Worm (Caenorhabditis elegans) whole organism, L1 larva: ENCODE data around the gene gcy-33.

Source experiments
- C04F5.9 ChIP-seq: sonication (generic microtip); optimal IDR thresholded peaks from 2 replicates; lab custom pipeline; 2016; ENCODE audit warnings: missing genetic modification characterization, missing compliant biosample characterization
- C16A3.4 ChIP-seq: fragments of 150-350 bp; optimal IDR thresholded peaks from 2 replicates; lab custom pipeline; 2014; ENCODE audit warnings: missing biosample characterization, missing genetic modification characterization
- C34B4.2 ChIP-seq: sonication (generic microtip); optimal IDR thresholded peaks from 2 replicates; lab custom pipeline; 2017; ENCODE audit warnings: mild to moderate bottlenecking, missing genetic modification characterization, missing compliant biosample characterization
- F16B12.6 ChIP-seq: fragments of 150-350 bp; optimal IDR thresholded peaks from 2 replicates; lab custom pipeline; 2014; ENCODE audit warnings: missing biosample characterization, missing genetic modification characterization
- Y116A8C.19 ChIP-seq: sonication (generic microtip); optimal IDR thresholded peaks from 2 replicates; lab custom pipeline; 2016; ENCODE audit warnings: missing compliant biosample characterization, missing genetic modification characterization, borderline replicate concordance
- alr-1 ChIP-seq: fragments of 200-800 bp; sonication (Bioruptor generic); optimal IDR thresholded peaks from 2 replicates; lab custom pipeline; 2018; ENCODE audit warnings: borderline replicate concordance, mild to moderate bottlenecking, missing genetic modification characterization, missing compliant biosample characterization
- aly-2 ChIP-seq: fragments of 150-350 bp; optimal IDR thresholded peaks from 2 replicates; lab custom pipeline; 2014; ENCODE audit warnings: missing biosample characterization, missing genetic modification characterization
- ama-1 ChIP-seq: fragments of 150-350 bp; optimal IDR thresholded peaks from 2 replicates; lab custom pipeline; 2014
- blmp-1 ChIP-seq: fragments of 150-350 bp; optimal IDR thresholded peaks from 2 replicates; lab custom pipeline; 2014; ENCODE audit warnings: missing biosample characterization, missing genetic modification characterization
- ceh-63 ChIP-seq: fragments of 200-800 bp; sonication (Bioruptor generic); optimal IDR thresholded peaks from 2 replicates; lab custom pipeline; 2018; ENCODE audit warnings: mild to moderate bottlenecking, missing genetic modification characterization, missing compliant biosample characterization
- ceh-8 ChIP-seq: fragments of 200-800 bp; sonication (Bioruptor generic); optimal IDR thresholded peaks from 2 replicates; lab custom pipeline; 2018; ENCODE audit warnings: mild to moderate bottlenecking, missing genetic modification characterization, moderate library complexity, missing compliant biosample characterization
- ceh-88 ChIP-seq: fragments of 200-800 bp; sonication (Bioruptor generic); IDR thresholded peaks from 2 replicates; pipeline ENCODE4 v1.3.6; 2022; ENCODE audit warnings: missing genetic modification characterization, missing compliant biosample characterization
- dpl-1 ChIP-seq, 3 experiments: fragments of 150-350 bp in 2 of 3; sonication (generic microtip) in 1 of 3; optimal IDR thresholded peaks; 2 replicates each; lab custom pipeline; 2014 to 2017; ENCODE audit warnings: missing biosample characterization in 3 of 3, missing genetic modification characterization in 3 of 3, missing genetic modification reagents in 3 of 3
- dsc-1 ChIP-seq: sonication (generic microtip); optimal IDR thresholded peaks from 2 replicates; lab custom pipeline; 2016; ENCODE audit warnings: mild to moderate bottlenecking, missing genetic modification characterization, missing compliant biosample characterization
- efl-1 ChIP-seq, 4 experiments: fragments of 150-350 bp; optimal IDR thresholded peaks in 3 of 4; peaks in 1 of 4; 1 replicate in 1 of 4; 2 replicates in 3 of 4; lab custom pipeline; 2014; ENCODE audit warnings: missing biosample characterization in 2 of 4, missing genetic modification characterization in 2 of 4, missing genetic modification reagents in 2 of 4
- elt-2 ChIP-seq: sonication (generic microtip); optimal IDR thresholded peaks from 2 replicates; lab custom pipeline; 2016; ENCODE audit warnings: missing genetic modification characterization, mild to moderate bottlenecking, inconsistent platforms, missing compliant biosample characterization, missing genetic modification reagents
- elt-3 ChIP-seq, 6 experiments: fragments of 150-350 bp in 1 of 6; sonication (generic microtip); optimal IDR thresholded peaks; 2 replicates each; lab custom pipeline; 2017 to 2018; ENCODE audit warnings: missing biosample characterization in 6 of 6, missing genetic modification characterization in 6 of 6, inconsistent platforms in 1 of 6
- fkh-10 ChIP-seq: sonication (generic microtip); optimal IDR thresholded peaks from 2 replicates; lab custom pipeline; 2017; ENCODE audit warnings: missing biosample characterization, missing genetic modification reagents, missing genetic modification characterization
- fkh-8 ChIP-seq: sonication (generic microtip); optimal IDR thresholded peaks from 2 replicates; lab custom pipeline; 2016; ENCODE audit warnings: mild to moderate bottlenecking, missing genetic modification characterization, missing compliant biosample characterization
- fos-1 ChIP-seq: fragments of 150-350 bp; optimal IDR thresholded peaks from 2 replicates; lab custom pipeline; 2014; ENCODE audit warnings: missing biosample characterization, missing genetic modification characterization
- irx-1 ChIP-seq: sonication (generic microtip); optimal IDR thresholded peaks from 2 replicates; lab custom pipeline; 2016; ENCODE audit warnings: missing genetic modification characterization, missing compliant biosample characterization
- isw-1 ChIP-seq: fragments of 200-800 bp; sonication (Bioruptor generic); IDR thresholded peaks from 2 replicates; pipeline ENCODE4 v1.3.6; 2022; ENCODE audit warnings: missing genetic modification characterization, missing compliant biosample characterization
- jun-1 ChIP-seq: fragments of 150-350 bp; optimal IDR thresholded peaks from 2 replicates; lab custom pipeline; 2014; ENCODE audit warnings: missing biosample characterization, missing genetic modification reagents, missing genetic modification characterization
- lin-14 ChIP-seq: fragments of 200-800 bp; sonication (Bioruptor generic); optimal IDR thresholded peaks from 2 replicates; lab custom pipeline; 2018; ENCODE audit warnings: mild to moderate bottlenecking, missing genetic modification characterization, moderate library complexity, missing compliant biosample characterization
- lin-15B ChIP-seq: fragments of 150-350 bp; sonication (generic microtip); optimal IDR thresholded peaks from 3 replicates; lab custom pipeline; 2014; ENCODE audit warnings: missing biosample characterization, missing genetic modification characterization
- lin-35 ChIP-seq, 2 experiments: fragments of 150-350 bp; optimal IDR thresholded peaks; 2 replicates each; lab custom pipeline; 2014; ENCODE audit warnings: missing biosample characterization in 2 of 2, missing genetic modification characterization in 2 of 2, missing genetic modification reagents in 2 of 2
- lir-3 ChIP-seq: sonication (generic microtip); optimal IDR thresholded peaks from 2 replicates; lab custom pipeline; 2016; ENCODE audit warnings: mild to moderate bottlenecking, missing genetic modification characterization, moderate library complexity, missing compliant biosample characterization; ENCODE audit not compliant: poor library complexity
- lsy-2 ChIP-seq, 2 experiments: fragments of 150-350 bp; optimal IDR thresholded peaks; 2 replicates each; lab custom pipeline; 2014; ENCODE audit warnings: missing biosample characterization in 2 of 2, missing genetic modification characterization in 2 of 2
- mdl-1 ChIP-seq, 2 experiments: fragments of 150-350 bp; optimal IDR thresholded peaks; 2 replicates each; lab custom pipeline; 2014 to 2017; ENCODE audit warnings: missing biosample characterization in 2 of 2, missing genetic modification characterization in 2 of 2, inconsistent platforms in 1 of 2
- nhr-19 ChIP-seq: fragments of 200-800 bp; sonication (Bioruptor generic); conservative IDR thresholded peaks from 2 replicates; pipeline ENCODE4 v1.3.6; 2022; ENCODE audit warnings: missing genetic modification characterization, missing compliant biosample characterization
- nhr-20 ChIP-seq: sonication (generic microtip); optimal IDR thresholded peaks from 2 replicates; lab custom pipeline; 2016; ENCODE audit warnings: mild to moderate bottlenecking, missing genetic modification characterization, missing compliant biosample characterization
- nhr-237 ChIP-seq: fragments of 150-350 bp; optimal IDR thresholded peaks from 2 replicates; lab custom pipeline; 2014; ENCODE audit warnings: missing biosample characterization, missing genetic modification characterization
- nhr-47 ChIP-seq: sonication (generic microtip); optimal IDR thresholded peaks from 2 replicates; lab custom pipeline; 2016; ENCODE audit warnings: mild to moderate bottlenecking, missing genetic modification characterization, moderate library complexity, missing compliant biosample characterization
- nhr-71 ChIP-seq: sonication (generic microtip); optimal IDR thresholded peaks from 2 replicates; lab custom pipeline; 2016; ENCODE audit warnings: mild to moderate bottlenecking, missing genetic modification characterization, moderate library complexity, missing compliant biosample characterization
- nhr-77 ChIP-seq: fragments of 150-350 bp; optimal IDR thresholded peaks from 2 replicates; lab custom pipeline; 2014; ENCODE audit warnings: missing biosample characterization, missing genetic modification characterization
- nhr-85 ChIP-seq: sonication (generic microtip); peaks from one replicate; lab custom pipeline; 2016; ENCODE audit warnings: missing genetic modification characterization, inconsistent platforms, missing compliant biosample characterization
- nhr-90 ChIP-seq: sonication (generic microtip); optimal IDR thresholded peaks from 2 replicates; lab custom pipeline; 2016; ENCODE audit warnings: mild to moderate bottlenecking, missing genetic modification characterization, missing compliant biosample characterization; ENCODE audit not compliant: poor library complexity
- pax-3 ChIP-seq: fragments of 200-800 bp; sonication (Bioruptor generic); optimal IDR thresholded peaks from 2 replicates; lab custom pipeline; 2018; ENCODE audit warnings: mild to moderate bottlenecking, missing genetic modification characterization, moderate library complexity, missing compliant biosample characterization
- rnt-1 ChIP-seq: sonication (generic microtip); optimal IDR thresholded peaks from 2 replicates; lab custom pipeline; 2016; ENCODE audit warnings: mild to moderate bottlenecking, missing genetic modification characterization, moderate library complexity, missing compliant biosample characterization
- skn-1 ChIP-seq: fragments of 150-350 bp; optimal IDR thresholded peaks from 2 replicates; lab custom pipeline; 2014; ENCODE audit warnings: missing biosample characterization, missing genetic modification characterization
- snpc-4 ChIP-seq: fragments of 150-350 bp; optimal IDR thresholded peaks from 2 replicates; lab custom pipeline; 2014; ENCODE audit warnings: missing biosample characterization, missing genetic modification characterization
- snu-23 ChIP-seq: sonication (generic microtip); optimal IDR thresholded peaks from 2 replicates; lab custom pipeline; 2016; ENCODE audit warnings: missing genetic modification characterization, missing compliant biosample characterization
- sup-37 ChIP-seq: fragments of 200-800 bp; sonication (Bioruptor generic); optimal IDR thresholded peaks from 2 replicates; lab custom pipeline; 2018; ENCODE audit warnings: mild to moderate bottlenecking, missing genetic modification characterization, missing compliant biosample characterization
- swsn-7 ChIP-seq: sonication (generic microtip); optimal IDR thresholded peaks from 2 replicates; lab custom pipeline; 2016; ENCODE audit warnings: missing genetic modification characterization, missing compliant biosample characterization
- tbx-2 ChIP-seq: sonication (generic microtip); optimal IDR thresholded peaks from 2 replicates; lab custom pipeline; 2016; ENCODE audit warnings: missing genetic modification characterization, missing compliant biosample characterization
- unc-130 ChIP-seq: fragments of 150-350 bp; optimal IDR thresholded peaks from 2 replicates; lab custom pipeline; 2017; ENCODE audit warnings: missing biosample characterization, missing genetic modification characterization, inconsistent platforms
- unc-86 ChIP-seq: sonication (generic microtip); optimal IDR thresholded peaks from 2 replicates; lab custom pipeline; 2016; ENCODE audit warnings: missing genetic modification characterization, missing compliant biosample characterization
- xbp-1 ChIP-seq: sonication (generic microtip); optimal IDR thresholded peaks from 2 replicates; lab custom pipeline; 2016; ENCODE audit warnings: missing genetic modification characterization, missing compliant biosample characterization
- zip-4 ChIP-seq: fragments of 200-800 bp; sonication (Bioruptor generic); optimal IDR thresholded peaks from 2 replicates; lab custom pipeline; 2018; ENCODE audit warnings: mild to moderate bottlenecking, missing genetic modification characterization, moderate library complexity, missing compliant biosample characterization

Gene gcy-33

DNA sequence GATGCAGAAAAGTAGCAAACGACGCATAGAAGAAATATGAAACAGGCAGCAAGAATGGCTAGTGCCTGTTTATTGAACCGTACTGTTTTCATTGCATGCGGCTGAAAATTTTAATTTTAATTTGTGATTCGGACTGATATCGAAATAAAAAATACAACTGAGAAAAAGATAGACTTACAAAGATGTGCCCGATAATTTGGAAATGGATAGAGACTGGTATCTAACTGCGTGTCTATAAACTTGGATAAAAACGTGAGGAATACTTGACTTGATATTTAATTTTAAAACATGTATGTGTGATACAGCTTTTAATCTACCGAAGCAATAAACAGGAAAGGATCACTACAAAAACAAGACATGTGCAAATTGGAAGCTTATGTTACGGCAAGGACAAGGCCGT is 16.2 kb downstream of the gcy-33 start, which contains the start of gene mans-2:
Gene mans-2 (minus strand): TSS at position 101 of the 400 bp plus-strand sequence.
- TF ChIP-seq nhr-237, result no peak
- TF ChIP-seq fkh-8 (tag; lab: Kevin White, UChicago), result no peak
- no peak for TF ChIP-seq fkh-10 (GFP tag; lab: Kevin White, UChicago)
- TF ChIP-seq C04F5.9 (tag; lab: Kevin White, UChicago), result no peak
- no peak for TF ChIP-seq lsy-2 (tag; optimal IDR thresholded peaks at IDR 0.05; lab: Kevin White, UChicago)
- TF ChIP-seq aly-2, result no peak
- no peak for TF ChIP-seq ceh-8
- no peak for TF ChIP-seq nhr-47
- TF ChIP-seq dsc-1, result no peak
- no peak for TF ChIP-seq lin-35 (GFP tag; optimal IDR thresholded peaks at IDR 0.05; lab: Kevin White, UChicago)

DNA sequence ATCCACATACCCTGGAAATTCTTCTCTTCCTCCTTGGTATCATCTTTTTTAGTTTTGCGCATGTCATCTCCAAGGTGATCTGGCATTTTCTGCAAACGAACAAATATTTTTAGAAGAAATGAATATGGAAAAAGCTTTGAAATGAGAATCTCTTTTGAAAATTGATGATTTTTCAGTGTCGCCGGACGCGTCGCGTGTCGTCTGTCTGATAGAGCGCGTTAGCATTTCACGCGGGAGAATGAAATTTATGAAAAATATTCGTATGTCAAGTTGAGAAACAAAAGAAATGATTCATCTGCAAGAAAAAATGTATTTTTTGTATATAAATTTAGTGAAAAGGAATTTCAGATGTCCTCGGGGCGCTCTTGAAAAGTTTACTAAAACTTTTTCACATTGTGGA is 19.3 kb downstream of the gcy-33 start, which contains the start of gene rpt-1:
Gene rpt-1 (minus strand): TSS at position 89 of the 400 bp plus-strand sequence.
- peak; percentile 73 for TF ChIP-seq C16A3.4
- peak; percentile 69 for TF ChIP-seq nhr-71 (tag; lab: Kevin White, UChicago)
- peak; percentile 6 for TF ChIP-seq nhr-90 (tag; lab: Kevin White, UChicago)
- TF ChIP-seq elt-2 (tag; lab: Kevin White, UChicago), result no peak
- TF ChIP-seq ceh-8, result no peak
- no peak for TF ChIP-seq ama-1 (lab: Kevin White, UChicago)
- no peak for TF ChIP-seq lir-3 (tag; lab: Kevin White, UChicago)
- TF ChIP-seq nhr-237, result no peak
- peak; percentile 44 for TF ChIP-seq fkh-8 (tag; lab: Kevin White, UChicago)
- peak; percentile 47 for TF ChIP-seq fos-1
- TF ChIP-seq ceh-88 (GFP tag; lab: Robert Waterston, UW), result no peak
- peak; percentile 65 for TF ChIP-seq nhr-47
- TF ChIP-seq nhr-85 (tag; lab: Kevin White, UChicago), result peak; percentile 59
- TF ChIP-seq efl-1 (optimal IDR thresholded peaks at IDR 0.05; lab: Kevin White, UChicago), result peak; percentile 92 to 98
- peak; percentile 91 to 99 for TF ChIP-seq efl-1 (GFP tag; optimal IDR thresholded peaks at IDR 0.05 in 1 of 2; lab: Kevin White, UChicago)
- TF ChIP-seq nhr-77 (tag; lab: Kevin White, UChicago), result peak; percentile 34
- TF ChIP-seq unc-130, result peak; percentile 79
- peak; percentile 66 to 88 for TF ChIP-seq lsy-2 (tag; optimal IDR thresholded peaks at IDR 0.05; lab: Kevin White, UChicago)
- TF ChIP-seq jun-1 (tag; lab: Kevin White, UChicago), result peak; percentile 1
- TF ChIP-seq lin-14 (GFP tag; lab: Kevin White, UChicago), result peak; percentile 65
- peak; percentile 68 for TF ChIP-seq snu-23 (GFP tag; lab: Kevin White, UChicago)
- TF ChIP-seq nhr-20, result peak; percentile 69
- TF ChIP-seq swsn-7 (tag; lab: Kevin White, UChicago), result peak; percentile 51
- no peak for TF ChIP-seq pax-3 (tag; lab: Kevin White, UChicago)
- TF ChIP-seq mdl-1 (tag; optimal IDR thresholded peaks at IDR 0.05; lab: Kevin White, UChicago), result peak in 1 of 2 experiments; percentile 68
- TF ChIP-seq sup-37 (GFP tag; lab: Kevin White, UChicago), result no peak
- peak; percentile 83 for TF ChIP-seq lin-15B (tag; lab: Kevin White, UChicago)
- peak; percentile 85 to 95 (median 91) for TF ChIP-seq dpl-1 (GFP tag; optimal IDR thresholded peaks at IDR 0.05; lab: Kevin White, UChicago)
- no peak for TF ChIP-seq irx-1
- peak in 1 of 6 experiments; percentile 60 for TF ChIP-seq elt-3 (tag; optimal IDR thresholded peaks at IDR 0.05; lab: Kevin White, UChicago)
- peak; percentile 32 for TF ChIP-seq dsc-1
- TF ChIP-seq F16B12.6 (tag; lab: Kevin White, UChicago), result peak; percentile 55
- TF ChIP-seq C34B4.2 (tag; lab: Kevin White, UChicago), result no peak
- TF ChIP-seq blmp-1 (tag; lab: Kevin White, UChicago), result peak; percentile 84
- TF ChIP-seq zip-4 (GFP tag; lab: Kevin White, UChicago), result no peak
- TF ChIP-seq nhr-19 (GFP tag; lab: Robert Waterston, UW), result peak; percentile 49
- peak; percentile 94 for TF ChIP-seq snpc-4 (tag; lab: Kevin White, UChicago)
- TF ChIP-seq isw-1 (GFP tag; lab: Robert Waterston, UW), result peak; percentile 52
- peak; percentile 55 for TF ChIP-seq xbp-1 (tag; lab: Kevin White, UChicago)
- peak; percentile 21 for TF ChIP-seq aly-2
- TF ChIP-seq ceh-63 (GFP tag; lab: Kevin White, UChicago), result no peak
- no peak for TF ChIP-seq C04F5.9 (tag; lab: Kevin White, UChicago)
- TF ChIP-seq skn-1 (tag; lab: Kevin White, UChicago), result peak; percentile 99
- peak; percentile 56 for TF ChIP-seq rnt-1 (tag; lab: Kevin White, UChicago)
- TF ChIP-seq unc-86 (tag; lab: Kevin White, UChicago), result peak; percentile 24
- TF ChIP-seq alr-1 (tag; lab: Kevin White, UChicago), result no peak
- no peak for TF ChIP-seq Y116A8C.19 (tag; lab: Kevin White, UChicago)
- TF ChIP-seq tbx-2 (tag; lab: Kevin White, UChicago), result peak; percentile 60
- TF ChIP-seq lin-35 (GFP tag; optimal IDR thresholded peaks at IDR 0.05; lab: Kevin White, UChicago), result peak; percentile 91 to 97
